Comparison of ENCODE assay signal across 1 fruit fly cellular context in genomic region chr2L:19582185-19582584, dm6.
A peak's percentile ranks its signal among the peaks of the same experiment; 100 is the strongest.
TF ChIP-seq lines count a peak whose summit lies in the region.

Gene Hakai (minus strand): TSS chr2L:19582474.

TF ChIP-seq in whole organism, embryonic, 481 proteins besides CTCF, POLR2A, EP300 and RAD21 (continued from another document):
- TF ChIP-seq trem (tag; optimal IDR thresholded peaks at IDR 0.05; lab: Kevin White, UChicago) (peak; percentile 70), pzg (GFP tag; optimal IDR thresholded peaks at IDR 0.05; lab: Kevin White, UChicago) (peak; percentile 81), sob (GFP tag; IDR thresholded peaks at IDR 0.05; lab: Robert Waterston, UW) (peak; percentile 60), CG4282 (GFP tag; optimal IDR thresholded peaks at IDR 0.05; lab: Kevin White, UChicago) (no peak), CG2199 (GFP tag; IDR thresholded peaks at IDR 0.05; lab: Robert Waterston, UW) (0 out of 3 replicates have a peak, but pooled peaks have one; percentile 67), CG7987 (GFP tag; optimal IDR thresholded peaks at IDR 0.05; lab: Kevin White, UChicago) (no peak), jing (GFP tag; optimal IDR thresholded peaks at IDR 0.05; lab: Kevin White, UChicago) (no peak), disco-r (GFP tag; optimal IDR thresholded peaks at IDR 0.05; lab: Kevin White, UChicago) (no peak), Hr39 (optimal IDR thresholded peaks at IDR 0.05; lab: Kevin White, UChicago) (peak; percentile 100), CG12942 (GFP tag; optimal IDR thresholded peaks at IDR 0.05; lab: Kevin White, UChicago) (peak; percentile 14), Dbx (GFP tag; IDR thresholded peaks at IDR 0.05; lab: Robert Waterston, UW) (peak; percentile 69; the same call in 2 of the 3 replicates), ase (GFP tag; IDR thresholded peaks at IDR 0.05; lab: Robert Waterston, UW) (no peak), en (GFP tag; optimal IDR thresholded peaks at IDR 0.05; lab: Kevin White, UChicago) (peak; percentile 12), CG12071 (GFP tag; optimal IDR thresholded peaks at IDR 0.05; lab: Kevin White, UChicago) (no peak), CG16779 (GFP tag; IDR thresholded peaks at IDR 0.05; lab: Robert Waterston, UW) (no peak), CG5180 (GFP tag; optimal IDR thresholded peaks at IDR 0.05; lab: Kevin White, UChicago) (no peak), hkb (optimal IDR thresholded peaks at IDR 0.05; lab: Kevin White, UChicago) (no peak), hkb (GFP tag; IDR thresholded peaks at IDR 0.05; lab: Robert Waterston, UW) (peak; percentile 58), tin (GFP tag; optimal IDR thresholded peaks at IDR 0.05; lab: Kevin White, UChicago) (peak; percentile 70), CG6175 (GFP tag; IDR thresholded peaks at IDR 0.05; lab: Robert Waterston, UW) (0 out of 3 replicates have a peak, but pooled peaks have one; percentile 50), jigr1 (GFP tag; IDR thresholded peaks at IDR 0.05; lab: Robert Waterston, UW) (no peak), CG1647 (GFP tag; optimal IDR thresholded peaks at IDR 0.05; lab: Kevin White, UChicago) (peak; percentile 72), kay (GFP tag; optimal IDR thresholded peaks at IDR 0.05; lab: Kevin White, UChicago) (no peak), CG7839 (tag; optimal IDR thresholded peaks at IDR 0.05; lab: Kevin White, UChicago) (peak; percentile 50), bsh (GFP tag; optimal IDR thresholded peaks at IDR 0.05; lab: Kevin White, UChicago) (peak in 1 of 2 experiments; percentile 12), E2f1 (GFP tag; IDR thresholded peaks at IDR 0.05; lab: Robert Waterston, UW) (0 out of 2 replicates have a peak, but pooled peaks have one; percentile 31), CG14050 (GFP tag; IDR thresholded peaks at IDR 0.05; lab: Robert Waterston, UW) (no peak), CG3407 (GFP tag; optimal IDR thresholded peaks at IDR 0.05; lab: Kevin White, UChicago) (no peak), Nf-YB (GFP tag; optimal IDR thresholded peaks at IDR 0.05; lab: Kevin White, UChicago) (no peak), CG9727 (GFP tag; optimal IDR thresholded peaks at IDR 0.05; lab: Kevin White, UChicago) (peak; percentile 50), emc (GFP tag; optimal IDR thresholded peaks at IDR 0.05; lab: Kevin White, UChicago) (peak; percentile 35), Hsf (GFP tag; optimal IDR thresholded peaks at IDR 0.05; lab: Kevin White, UChicago) (peak; percentile 53), CG17361 (GFP tag; IDR thresholded peaks at IDR 0.05; lab: Robert Waterston, UW) (peak; percentile 69), CG8944 (GFP tag; optimal IDR thresholded peaks at IDR 0.05; lab: Kevin White, UChicago) (peak; percentile 56), CG8290 (GFP tag; optimal IDR thresholded peaks at IDR 0.05; lab: Kevin White, UChicago) (peak; percentile 65), CG8290 (tag; optimal IDR thresholded peaks at IDR 0.05; lab: Kevin White, UChicago) (peak; percentile 5 to 54), ftz-f1 (GFP tag; optimal IDR thresholded peaks at IDR 0.05; lab: Kevin White, UChicago) (peak; percentile 53), Pdp1 (GFP tag; optimal IDR thresholded peaks at IDR 0.05; lab: Kevin White, UChicago) (peak; percentile 59 to 70), fd3F (GFP tag; optimal IDR thresholded peaks at IDR 0.05; lab: Kevin White, UChicago) (peak; percentile 10), CG7271 (tag; optimal IDR thresholded peaks at IDR 0.05; lab: Kevin White, UChicago) (peak; percentile 42)
TF ChIP-seq in whole organism, embryonic: peak in this region for 296.
